In genomic region chrII:6370110-6370509, ce11 we compare ENCODE assay signal across 3 worm cellular contexts.
A peak's percentile ranks its signal among the peaks of the same experiment; 100 is the strongest.
TF ChIP-seq lines count a peak whose summit lies in the region.

No protein-coding gene starts in this region.

TF ChIP-seq in whole organism, L2 larva, 48 proteins besides CTCF, POLR2A, EP300 and RAD21 (continued from another document):
- no peak for TF ChIP-seq aly-2 (tag; optimal IDR thresholded peaks at IDR 0.05; lab: Kevin White, UChicago)
- peak; percentile 91 to 94 for TF ChIP-seq mdl-1 (tag; optimal IDR thresholded peaks at IDR 0.05; lab: Kevin White, UChicago)
- peak; percentile 66 for TF ChIP-seq snpc-4 (tag; optimal IDR thresholded peaks at IDR 0.05; lab: Kevin White, UChicago)
- no peak for TF ChIP-seq unc-62 (GFP tag; optimal IDR thresholded peaks at IDR 0.05; lab: Kevin White, UChicago)
- TF ChIP-seq F13H6.1 (tag; optimal IDR thresholded peaks at IDR 0.05; lab: Kevin White, UChicago) = peak; percentile 88
- TF ChIP-seq nhr-237 (tag; optimal IDR thresholded peaks at IDR 0.05; lab: Kevin White, UChicago) = peak; percentile 40
- TF ChIP-seq elt-3 (tag; optimal IDR thresholded peaks at IDR 0.05; lab: Kevin White, UChicago) = no peak
- peak; percentile 56 for TF ChIP-seq egl-27 (tag; optimal IDR thresholded peaks at IDR 0.05; lab: Kevin White, UChicago)
- TF ChIP-seq unc-55 (GFP tag; optimal IDR thresholded peaks at IDR 0.05; lab: Kevin White, UChicago) = peak; percentile 91
- peak; percentile 77 for TF ChIP-seq lin-13 (GFP tag; optimal IDR thresholded peaks at IDR 0.05; lab: Kevin White, UChicago)
- no peak for TF ChIP-seq mbf-1 (tag; optimal IDR thresholded peaks at IDR 0.05; lab: Kevin White, UChicago)
- TF ChIP-seq ztf-11 (tag; optimal IDR thresholded peaks at IDR 0.05; lab: Kevin White, UChicago) = no peak
- peak; percentile 88 for TF ChIP-seq crh-2 (tag; optimal IDR thresholded peaks at IDR 0.05; lab: Kevin White, UChicago)
- TF ChIP-seq nhr-77 (tag; optimal IDR thresholded peaks at IDR 0.05; lab: Kevin White, UChicago) = no peak
- TF ChIP-seq nhr-25 (tag; optimal IDR thresholded peaks at IDR 0.05; lab: Kevin White, UChicago) = peak; percentile 79
- peak; percentile 81 for TF ChIP-seq nhr-21 (tag; optimal IDR thresholded peaks at IDR 0.05; lab: Kevin White, UChicago)
- TF ChIP-seq dmd-4 (tag; optimal IDR thresholded peaks at IDR 0.05; lab: Kevin White, UChicago) = no peak
- TF ChIP-seq nhr-23 (tag; optimal IDR thresholded peaks at IDR 0.05; lab: Kevin White, UChicago) = no peak
- TF ChIP-seq ceh-16 (tag; optimal IDR thresholded peaks at IDR 0.05; lab: Kevin White, UChicago) = no peak

TF ChIP-seq in whole organism, L4 larva, 104 proteins besides CTCF, POLR2A, EP300 and RAD21 (continued from another document and continues in another):
- peak in 1 of 2 experiments; percentile 56 for TF ChIP-seq unc-62 (GFP tag; optimal IDR thresholded peaks at IDR 0.05 in 1 of 2; lab: Kevin White, UChicago)
- TF ChIP-seq unc-62 (tag; optimal IDR thresholded peaks at IDR 0.05; lab: Kevin White, UChicago) = no peak
- TF ChIP-seq aly-2 (tag; optimal IDR thresholded peaks at IDR 0.05; lab: Kevin White, UChicago) = no peak
- no peak for TF ChIP-seq sdz-12 (GFP tag; optimal IDR thresholded peaks at IDR 0.05; lab: Kevin White, UChicago)
- no peak for TF ChIP-seq snpc-4 (tag; optimal IDR thresholded peaks at IDR 0.05; lab: Kevin White, UChicago)
- TF ChIP-seq nhr-41 (GFP tag; IDR thresholded peaks at IDR 0.05; lab: Robert Waterston, UW) = peak; percentile 31; the same call in 1 of the 2 replicates
- TF ChIP-seq T20F7.1 (GFP tag; optimal IDR thresholded peaks at IDR 0.05; lab: Kevin White, UChicago) = peak; percentile 44
- TF ChIP-seq nhr-28 (tag; optimal IDR thresholded peaks at IDR 0.05; lab: Kevin White, UChicago) = peak; percentile 86
- no peak for TF ChIP-seq nhr-10 (tag; optimal IDR thresholded peaks at IDR 0.05; lab: Kevin White, UChicago)
- TF ChIP-seq dmd-9 (GFP tag; IDR thresholded peaks at IDR 0.05; lab: Robert Waterston, UW) = no peak
- TF ChIP-seq skn-1 (tag; optimal IDR thresholded peaks at IDR 0.05; lab: Kevin White, UChicago) = no peak
- TF ChIP-seq F10B5.3 (tag; optimal IDR thresholded peaks at IDR 0.05; lab: Kevin White, UChicago) = no peak
- no peak for TF ChIP-seq mxl-2 (GFP tag; conservative IDR thresholded peaks at IDR 0.05; lab: Robert Waterston, UW)
- peak; percentile 98 for TF ChIP-seq hlh-30 (tag; optimal IDR thresholded peaks at IDR 0.05; lab: Kevin White, UChicago; ENCODE audit: insufficient read depth)
- TF ChIP-seq ceh-20 (GFP tag; IDR thresholded peaks at IDR 0.05; lab: Robert Waterston, UW) = 0 out of 2 replicates have a peak, but pooled peaks have one; percentile 27
- TF ChIP-seq arid-1 (GFP tag; conservative IDR thresholded peaks at IDR 0.05; lab: Robert Waterston, UW) = peak; percentile 71
- TF ChIP-seq tag-97 (GFP tag; IDR thresholded peaks at IDR 0.05; lab: Robert Waterston, UW) = no peak
- TF ChIP-seq rbr-2 (tag; optimal IDR thresholded peaks at IDR 0.05; lab: Kevin White, UChicago) = peak; percentile 73
- TF ChIP-seq ceh-82 (tag; optimal IDR thresholded peaks at IDR 0.05; lab: Kevin White, UChicago) = no peak
- no peak for TF ChIP-seq mdt-29 (GFP tag; IDR thresholded peaks at IDR 0.05; lab: Robert Waterston, UW)
- no peak for TF ChIP-seq lim-7 (GFP tag; IDR thresholded peaks at IDR 0.05; lab: Robert Waterston, UW)
- peak; percentile 20 for TF ChIP-seq nhr-102 (tag; optimal IDR thresholded peaks at IDR 0.05; lab: Kevin White, UChicago)
- TF ChIP-seq hmg-1.1 (GFP tag; IDR thresholded peaks at IDR 0.05; lab: Robert Waterston, UW) = peak; percentile 88
- TF ChIP-seq R02D3.7 (tag; optimal IDR thresholded peaks at IDR 0.05; lab: Kevin White, UChicago) = no peak
- no peak for TF ChIP-seq zag-1 (tag; optimal IDR thresholded peaks at IDR 0.05; lab: Kevin White, UChicago)
- TF ChIP-seq dmd-6 (GFP tag; IDR thresholded peaks at IDR 0.05; lab: Robert Waterston, UW) = peak; percentile 80
- TF ChIP-seq hif-1 (tag; optimal IDR thresholded peaks at IDR 0.05; lab: Kevin White, UChicago) = peak in 1 of 2 experiments; percentile 60
- TF ChIP-seq Y48G9A.11 (GFP tag; IDR thresholded peaks at IDR 0.05; lab: Robert Waterston, UW) = no peak
- TF ChIP-seq ztf-7 (tag; optimal IDR thresholded peaks at IDR 0.05; lab: Kevin White, UChicago) = peak; percentile 36
- no peak for TF ChIP-seq ceh-44 (GFP tag; IDR thresholded peaks at IDR 0.05; lab: Robert Waterston, UW)
- peak; percentile 62; the same call in 1 of the 2 replicates for TF ChIP-seq daf-19 (GFP tag; conservative IDR thresholded peaks at IDR 0.05; lab: Robert Waterston, UW)
- peak; percentile 54 for TF ChIP-seq set-16 (GFP tag; IDR thresholded peaks at IDR 0.05; lab: Robert Waterston, UW)
- no peak for TF ChIP-seq daf-12 (tag; optimal IDR thresholded peaks at IDR 0.05; lab: Kevin White, UChicago)
- peak; percentile 27 for TF ChIP-seq lin-15B (tag; optimal IDR thresholded peaks at IDR 0.05; lab: Kevin White, UChicago)
- TF ChIP-seq Y5F2A.4 (GFP tag; optimal IDR thresholded peaks at IDR 0.05; lab: Kevin White, UChicago) = no peak
- TF ChIP-seq dpl-1 (GFP tag; optimal IDR thresholded peaks at IDR 0.05; lab: Kevin White, UChicago) = peak; percentile 71
- peak; percentile 53 for TF ChIP-seq nhr-25 (tag; optimal IDR thresholded peaks at IDR 0.05; lab: Kevin White, UChicago; ENCODE audit: borderline replicate concordance, insufficient read depth)
- TF ChIP-seq nhr-76 (tag; optimal IDR thresholded peaks at IDR 0.05; lab: Kevin White, UChicago) = no peak
- 0 out of 2 replicates have a peak, but pooled peaks have one; percentile 59 for TF ChIP-seq tra-1 (GFP tag; IDR thresholded peaks at IDR 0.05; lab: Robert Waterston, UW)
- peak; percentile 80 for TF ChIP-seq T26A8.4 (GFP tag; IDR thresholded peaks at IDR 0.05; lab: Robert Waterston, UW)
- TF ChIP-seq cey-2 (tag; optimal IDR thresholded peaks at IDR 0.05; lab: Kevin White, UChicago; ENCODE audit: borderline replicate concordance, insufficient read depth) = no peak
- no peak for TF ChIP-seq ceh-62 (tag; optimal IDR thresholded peaks at IDR 0.05; lab: Kevin White, UChicago)
- TF ChIP-seq nhr-6 (tag; optimal IDR thresholded peaks at IDR 0.05; lab: Kevin White, UChicago) = peak; percentile 84
- TF ChIP-seq mep-1 (tag; optimal IDR thresholded peaks at IDR 0.05; lab: Kevin White, UChicago) = peak; percentile 83
- TF ChIP-seq F37D6.2 (tag; optimal IDR thresholded peaks at IDR 0.05; lab: Kevin White, UChicago) = peak; percentile 26
- no peak for TF ChIP-seq ceh-32 (tag; optimal IDR thresholded peaks at IDR 0.05; lab: Kevin White, UChicago; ENCODE audit: poor library complexity)
- TF ChIP-seq ama-1 (optimal IDR thresholded peaks at IDR 0.05; lab: Kevin White, UChicago) = no peak
- no peak for TF ChIP-seq duxl-1 (tag; optimal IDR thresholded peaks at IDR 0.05; lab: Kevin White, UChicago; ENCODE audit: poor library complexity)
- TF ChIP-seq nhr-237 (tag; optimal IDR thresholded peaks at IDR 0.05; lab: Kevin White, UChicago) = no peak
- TF ChIP-seq ces-1 (GFP tag; optimal IDR thresholded peaks at IDR 0.05; lab: Kevin White, UChicago) = peak; percentile 47
- no peak for TF ChIP-seq nhr-42 (GFP tag; IDR thresholded peaks at IDR 0.05; lab: Robert Waterston, UW)
- peak; percentile 94 for TF ChIP-seq lin-38 (GFP tag; IDR thresholded peaks at IDR 0.05; lab: Robert Waterston, UW)
- TF ChIP-seq egl-43 (GFP tag; IDR thresholded peaks at IDR 0.05; lab: Robert Waterston, UW) = 0 out of 2 replicates have a peak, but pooled peaks have one; percentile 52
- peak; percentile 34 for TF ChIP-seq F49E8.2 (tag; optimal IDR thresholded peaks at IDR 0.05; lab: Kevin White, UChicago; ENCODE audit: borderline replicate concordance)
- TF ChIP-seq madf-9 (GFP tag; conservative IDR thresholded peaks at IDR 0.05; lab: Robert Waterston, UW) = peak; percentile 39; the same call in 1 of the 2 replicates
- TF ChIP-seq zip-2 (tag; optimal IDR thresholded peaks at IDR 0.05; lab: Kevin White, UChicago) = no peak

TF ChIP-seq in whole organism, late embryonic, 69 proteins besides CTCF, POLR2A, EP300 and RAD21 (continued from another document):
- TF ChIP-seq hlh-6 (tag; optimal IDR thresholded peaks at IDR 0.05; lab: Kevin White, UChicago) = no peak
- TF ChIP-seq pha-2 (tag; optimal IDR thresholded peaks at IDR 0.05; lab: Kevin White, UChicago) = no peak
- TF ChIP-seq pat-9 (tag; optimal IDR thresholded peaks at IDR 0.05; lab: Kevin White, UChicago) = no peak
- no peak for TF ChIP-seq syd-9 (tag; optimal IDR thresholded peaks at IDR 0.05; lab: Kevin White, UChicago)
- TF ChIP-seq npax-4 (tag; optimal IDR thresholded peaks at IDR 0.05; lab: Kevin White, UChicago) = no peak
- peak; percentile 26 for TF ChIP-seq rnt-1 (tag; optimal IDR thresholded peaks at IDR 0.05; lab: Kevin White, UChicago)
- no peak for TF ChIP-seq fkh-10 (GFP tag; optimal IDR thresholded peaks at IDR 0.05; lab: Kevin White, UChicago)
- no peak for TF ChIP-seq ceh-6 (GFP tag; optimal IDR thresholded peaks at IDR 0.05; lab: Kevin White, UChicago)
- no peak for TF ChIP-seq ceh-9 (tag; optimal IDR thresholded peaks at IDR 0.05; lab: Kevin White, UChicago)
- TF ChIP-seq ztf-16 (tag; optimal IDR thresholded peaks at IDR 0.05; lab: Kevin White, UChicago) = no peak
- TF ChIP-seq ceh-2 (tag; optimal IDR thresholded peaks at IDR 0.05; lab: Kevin White, UChicago) = no peak
- no peak for TF ChIP-seq K09A11.1 (tag; optimal IDR thresholded peaks at IDR 0.05; lab: Kevin White, UChicago; ENCODE audit: insufficient read depth)
- no peak for TF ChIP-seq gmeb-2 (tag; optimal IDR thresholded peaks at IDR 0.05; lab: Kevin White, UChicago)
- no peak for TF ChIP-seq sox-4 (tag; optimal IDR thresholded peaks at IDR 0.05; lab: Kevin White, UChicago)
- no peak for TF ChIP-seq pqm-1 (tag; optimal IDR thresholded peaks at IDR 0.05; lab: Kevin White, UChicago)
- no peak for TF ChIP-seq nhr-232 (tag; optimal IDR thresholded peaks at IDR 0.05; lab: Kevin White, UChicago)
- peak; percentile 96 for TF ChIP-seq unc-42 (tag; optimal IDR thresholded peaks at IDR 0.05; lab: Kevin White, UChicago)
- no peak for TF ChIP-seq elt-2 (tag; optimal IDR thresholded peaks at IDR 0.05; lab: Kevin White, UChicago)
- no peak for TF ChIP-seq nhr-11 (tag; optimal IDR thresholded peaks at IDR 0.05; lab: Kevin White, UChicago)
- TF ChIP-seq ceh-34 (tag; optimal IDR thresholded peaks at IDR 0.05; lab: Kevin White, UChicago) = no peak
- TF ChIP-seq ceh-31 (tag; optimal IDR thresholded peaks at IDR 0.05; lab: Kevin White, UChicago) = peak; percentile 78
- TF ChIP-seq fax-1 (tag; optimal IDR thresholded peaks at IDR 0.05; lab: Kevin White, UChicago) = no peak
- no peak for TF ChIP-seq ceh-24 (tag; optimal IDR thresholded peaks at IDR 0.05; lab: Kevin White, UChicago)
- no peak for TF ChIP-seq ama-1 (optimal IDR thresholded peaks at IDR 0.05; lab: Kevin White, UChicago)
- TF ChIP-seq pax-1 (tag; optimal IDR thresholded peaks at IDR 0.05; lab: Kevin White, UChicago) = peak; percentile 79
- no peak for TF ChIP-seq fkh-6 (tag; optimal IDR thresholded peaks at IDR 0.05; lab: Kevin White, UChicago)
- TF ChIP-seq ceh-19 (GFP tag; optimal IDR thresholded peaks at IDR 0.05; lab: Kevin White, UChicago) = no peak
- TF ChIP-seq T23F11.4 (GFP tag; optimal IDR thresholded peaks at IDR 0.05; lab: Kevin White, UChicago) = no peak
